Worm (Caenorhabditis elegans): ENCODE data around the gene lab-2.
A peak's percentile ranks its signal among the peaks of the same experiment; 100 is the strongest.

The lab-2 gene

DNA sequence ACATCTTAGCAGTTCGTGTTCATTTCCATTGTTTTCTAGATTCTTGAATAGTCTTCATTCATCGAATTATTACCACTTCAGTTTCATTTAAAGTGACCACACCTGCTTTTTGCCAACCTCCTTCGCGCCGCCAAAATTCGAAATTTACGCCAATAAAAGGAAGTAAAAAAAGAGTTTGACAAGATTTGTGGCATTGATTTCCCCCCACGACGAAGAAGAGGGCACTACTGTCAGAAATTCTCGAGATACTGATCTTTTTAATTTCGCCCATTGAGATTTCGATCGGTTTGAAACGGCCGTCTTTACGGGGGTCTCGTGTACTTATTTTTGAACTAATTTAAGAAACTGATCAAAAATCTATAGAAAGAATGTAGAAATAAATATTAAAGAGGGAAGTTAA, 27.7 kb downstream of the lab-2 start:
- no peak for TF ChIP-seq ZK546.5 (tag; optimal IDR thresholded peaks at IDR 0.05)
- TF ChIP-seq fos-1 (tag; optimal IDR thresholded peaks at IDR 0.05) = no peak
- no peak for TF ChIP-seq egl-27 (tag; optimal IDR thresholded peaks at IDR 0.05)
- TF ChIP-seq nhr-43 (tag; optimal IDR thresholded peaks at IDR 0.05; ENCODE audit: poor library complexity, severe bottlenecking) = no peak
- no peak for TF ChIP-seq nhr-76 (tag; optimal IDR thresholded peaks at IDR 0.05)
- no peak for TF ChIP-seq lin-15B (tag; optimal IDR thresholded peaks at IDR 0.05)
- TF ChIP-seq lsy-12 (tag; optimal IDR thresholded peaks at IDR 0.05) = no peak
- no peak for TF ChIP-seq daf-12 (tag; optimal IDR thresholded peaks at IDR 0.05)
- no peak for TF ChIP-seq hmg-11 (tag; optimal IDR thresholded peaks at IDR 0.05)
- peak; percentile 83 for TF ChIP-seq elt-1 (tag; optimal IDR thresholded peaks at IDR 0.05)
- no peak for TF ChIP-seq elt-2 (tag; optimal IDR thresholded peaks at IDR 0.05)
- no peak for TF ChIP-seq aly-2 (tag; optimal IDR thresholded peaks at IDR 0.05)
- peak; percentile 22 for TF ChIP-seq nhr-25 (tag; optimal IDR thresholded peaks at IDR 0.05)
- no peak for TF ChIP-seq nhr-12 (tag; optimal IDR thresholded peaks at IDR 0.05)
- no peak for TF ChIP-seq nhr-237 (tag; optimal IDR thresholded peaks at IDR 0.05)

DNA sequence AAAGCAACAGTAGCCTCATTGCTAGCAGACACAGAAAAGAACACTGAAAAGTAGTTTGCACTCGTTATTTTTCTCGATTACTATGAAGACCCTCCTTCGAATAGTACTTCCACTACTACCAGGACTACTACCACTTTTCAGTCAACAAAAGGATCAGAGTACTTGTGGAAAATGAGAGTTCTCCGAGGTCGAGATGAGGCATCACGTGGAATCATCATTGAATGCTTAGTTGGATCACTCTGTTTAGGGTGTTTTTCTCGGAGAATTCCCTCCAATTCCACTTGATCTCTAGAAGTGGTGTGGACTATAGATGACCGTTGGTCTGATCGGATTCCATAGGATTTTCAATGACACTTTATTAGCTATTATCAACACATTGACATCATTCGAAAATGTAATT, 28.6 kb downstream of the lab-2 start:
- TF ChIP-seq ceh-9 (tag; optimal IDR thresholded peaks at IDR 0.05) (no peak), fos-1 (tag; optimal IDR thresholded peaks at IDR 0.05) (no peak), nhr-28 (tag; optimal IDR thresholded peaks at IDR 0.05) (no peak), lin-15B (tag; optimal IDR thresholded peaks at IDR 0.05) (no peak), eor-1 (tag; optimal IDR thresholded peaks at IDR 0.05) (no peak)

DNA sequence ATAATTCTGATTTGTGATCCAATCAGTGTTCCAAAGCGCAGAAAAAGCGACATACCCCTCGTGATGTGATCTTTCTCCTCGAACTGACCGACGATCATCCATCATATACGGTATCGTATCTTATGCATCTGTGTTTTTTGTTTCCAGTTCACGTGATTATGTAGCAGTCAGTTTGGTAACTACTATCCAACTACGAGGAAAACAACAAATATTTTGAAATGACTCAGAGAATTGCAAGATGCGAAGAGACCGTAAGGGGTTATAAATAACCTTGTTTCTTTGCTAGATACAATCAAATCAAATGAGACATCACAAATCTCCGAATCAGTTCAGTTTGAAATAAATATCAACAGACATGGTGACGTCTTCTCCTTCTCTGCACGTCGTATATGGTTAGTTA, 29.2 kb downstream of the lab-2 start:
- no peak for TF ChIP-seq snpc-4 (tag; optimal IDR thresholded peaks at IDR 0.05)
- peak; percentile 81 for TF ChIP-seq nhr-23 (tag; optimal IDR thresholded peaks at IDR 0.05)
- peak; percentile 94 for TF ChIP-seq elt-1 (tag; optimal IDR thresholded peaks at IDR 0.05)
- TF ChIP-seq tbx-2 (tag; optimal IDR thresholded peaks at IDR 0.05) = no peak
- no peak for TF ChIP-seq jun-1 (tag; optimal IDR thresholded peaks at IDR 0.05)
- TF ChIP-seq elt-3 (tag; optimal IDR thresholded peaks at IDR 0.05) = no peak
- TF ChIP-seq fkh-10 (GFP tag; optimal IDR thresholded peaks at IDR 0.05) = no peak
- no peak for TF ChIP-seq ZK546.5 (tag; optimal IDR thresholded peaks at IDR 0.05)
- TF ChIP-seq ceh-9 (tag; optimal IDR thresholded peaks at IDR 0.05) = no peak
- peak; percentile 67 for TF ChIP-seq nhr-43 (tag; optimal IDR thresholded peaks at IDR 0.05; ENCODE audit: poor library complexity, severe bottlenecking)
- no peak for TF ChIP-seq lin-39 (tag; optimal IDR thresholded peaks at IDR 0.05)
- TF ChIP-seq mdl-1 (tag; optimal IDR thresholded peaks at IDR 0.05) = peak; percentile 11
- no peak for TF ChIP-seq mml-1 (tag; optimal IDR thresholded peaks at IDR 0.05)
- TF ChIP-seq egl-5 (tag; optimal IDR thresholded peaks at IDR 0.05) = no peak
- TF ChIP-seq pqm-1 (tag; optimal IDR thresholded peaks at IDR 0.05) = no peak
- TF ChIP-seq nhr-25 (tag; optimal IDR thresholded peaks at IDR 0.05) = peak; percentile 89

DNA sequence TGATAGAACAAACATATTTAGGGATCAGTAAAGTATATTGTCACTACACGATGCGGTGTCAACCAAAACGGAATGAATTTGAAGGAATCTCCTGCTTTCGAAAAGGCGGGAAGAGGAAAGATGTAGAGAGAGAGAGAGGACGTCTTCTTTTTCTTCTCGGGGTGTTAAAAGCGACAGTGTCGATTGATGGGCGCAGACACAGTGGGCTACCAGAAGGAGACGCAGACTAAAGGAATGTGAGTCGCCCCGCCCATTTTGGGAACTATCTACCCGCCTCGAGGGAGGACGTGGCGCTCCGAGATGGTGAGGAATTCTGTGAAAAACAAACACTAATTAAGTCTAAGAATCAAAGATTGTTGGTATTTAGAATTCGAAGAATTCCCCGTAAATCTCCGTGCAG, 29.9 kb downstream of the lab-2 start, which contains the start of the genes B0361.14 and B0361.9:
Gene B0361.14, minus strand, starts transcription at position 66 of the 400 bp plus-strand sequence.
Gene B0361.9, minus strand, starts transcription at position 166 of the 400 bp plus-strand sequence.
- TF ChIP-seq nhr-23 (tag; optimal IDR thresholded peaks at IDR 0.05) (peak; percentile 41), daf-12 (tag; optimal IDR thresholded peaks at IDR 0.05) (no peak), nhr-25 (tag; optimal IDR thresholded peaks at IDR 0.05) (peak; percentile 48)

DNA sequence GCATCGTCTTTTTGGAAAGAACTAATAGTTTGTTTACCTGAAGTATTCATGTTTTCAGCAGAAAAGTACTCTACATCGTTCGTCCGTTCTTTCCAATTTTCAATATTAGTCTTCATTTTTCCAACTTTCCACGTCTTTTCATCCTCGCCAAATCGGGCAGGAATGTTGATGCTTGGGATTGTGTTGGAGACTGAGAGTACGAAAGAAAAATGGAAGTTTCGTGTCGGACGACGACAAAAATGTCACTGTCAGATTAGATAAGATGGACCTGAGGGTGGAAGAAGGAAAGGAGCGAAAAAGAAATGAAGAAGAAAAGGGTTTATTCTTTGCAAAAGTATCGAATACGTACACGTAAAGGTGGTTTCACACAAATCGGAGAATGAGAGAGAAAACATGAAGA, 31.4 kb downstream of the lab-2 start:
- TF ChIP-seq lsy-12 (tag; optimal IDR thresholded peaks at IDR 0.05) (no peak), nhr-23 (tag; optimal IDR thresholded peaks at IDR 0.05) (peak; percentile 9), nhr-25 (tag; optimal IDR thresholded peaks at IDR 0.05) (peak; percentile 52), ama-1 (optimal IDR thresholded peaks at IDR 0.05) (peak; percentile 41), elt-1 (tag; optimal IDR thresholded peaks at IDR 0.05) (peak; percentile 58)

DNA sequence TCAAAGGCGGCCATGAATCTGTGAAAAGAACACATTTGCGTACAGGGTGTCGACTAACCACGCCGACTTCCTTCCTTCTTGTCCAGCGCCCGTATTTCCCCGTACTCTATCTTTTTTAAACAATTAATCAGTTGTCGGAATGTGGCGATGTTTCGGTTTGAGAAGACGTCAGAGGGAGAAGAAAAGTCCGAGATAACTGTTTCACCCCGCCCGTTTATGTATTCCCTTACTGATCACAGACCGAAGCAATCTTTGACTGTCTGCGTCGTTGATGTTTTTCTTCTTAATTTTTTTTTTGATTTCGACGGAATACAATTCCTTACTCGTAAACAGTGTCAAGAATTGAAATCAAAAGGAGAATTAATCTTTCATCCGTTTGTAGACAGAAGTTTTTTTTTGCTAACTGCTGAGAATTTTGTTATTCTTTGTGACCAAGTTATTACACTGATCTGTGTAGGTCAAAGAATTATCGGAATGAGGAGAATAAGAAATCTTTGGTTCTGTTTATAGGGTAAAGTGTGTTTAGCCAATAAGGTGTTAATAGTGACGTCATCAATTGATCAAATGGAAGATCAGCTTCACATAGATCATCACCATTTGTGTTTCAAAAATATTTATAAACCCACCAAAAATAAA, 32.2 kb downstream of the lab-2 start:
- TF ChIP-seq hmg-11 (tag; optimal IDR thresholded peaks at IDR 0.05) (no peak), ama-1 (optimal IDR thresholded peaks at IDR 0.05) (peak; percentile 35), unc-62 (GFP tag; optimal IDR thresholded peaks at IDR 0.05) (peak; percentile 50), nhr-23 (tag; optimal IDR thresholded peaks at IDR 0.05) (peak; percentile 61), elt-1 (tag; optimal IDR thresholded peaks at IDR 0.05) (no peak), elt-3 (tag; optimal IDR thresholded peaks at IDR 0.05) (peak in 1 of 3 experiments; percentile 32)
